Worm (Caenorhabditis elegans) whole organism, L2 larva: ENCODE data around the gene tba-9.

Experiments used
- ZK546.5 ChIP-seq: sonication (generic microtip); optimal IDR thresholded peaks from 2 replicates; lab custom pipeline; 2017; ENCODE audit warnings: missing biosample characterization, missing genetic modification characterization
- aly-2 ChIP-seq: fragments of 150-350 bp; optimal IDR thresholded peaks from 2 replicates; lab custom pipeline; 2014; ENCODE audit warnings: missing biosample characterization, missing genetic modification characterization
- ama-1 ChIP-seq: fragments of 150-350 bp; optimal IDR thresholded peaks from 2 replicates; lab custom pipeline; 2018; ENCODE audit warnings: inconsistent platforms
- ceh-16 ChIP-seq: fragments of 150-350 bp; optimal IDR thresholded peaks from 2 replicates; lab custom pipeline; 2014; ENCODE audit warnings: missing biosample characterization, missing genetic modification characterization
- egl-27 ChIP-seq: sonication (generic microtip); optimal IDR thresholded peaks from 3 replicates; lab custom pipeline; 2017; ENCODE audit warnings: missing biosample characterization, missing genetic modification reagents, missing genetic modification characterization
- lin-11 ChIP-seq: fragments of 150-350 bp; sonication (generic microtip); optimal IDR thresholded peaks from 2 replicates; lab custom pipeline; 2014; ENCODE audit warnings: missing biosample characterization, missing genetic modification characterization, inconsistent platforms, mixed read lengths
- lin-39 ChIP-seq: fragments of 150-350 bp; optimal IDR thresholded peaks from 2 replicates; lab custom pipeline; 2014; ENCODE audit warnings: missing biosample characterization, missing genetic modification reagents, missing genetic modification characterization
- lsy-2 ChIP-seq, 2 experiments: fragments of 150-350 bp in 1 of 2; sonication (generic microtip) in 1 of 2; optimal IDR thresholded peaks; 2 replicates each; lab custom pipeline; 2014 to 2017; ENCODE audit warnings: missing biosample characterization in 2 of 2, missing genetic modification characterization in 2 of 2
- nhr-10 ChIP-seq: sonication (generic microtip); optimal IDR thresholded peaks from 2 replicates; lab custom pipeline; 2017; ENCODE audit warnings: missing biosample characterization, missing genetic modification characterization
- nhr-11 ChIP-seq: fragments of 150-350 bp; optimal IDR thresholded peaks from 2 replicates; lab custom pipeline; 2014; ENCODE audit warnings: missing biosample characterization, missing genetic modification characterization
- nhr-12 ChIP-seq: fragments of 150-350 bp; optimal IDR thresholded peaks from 2 replicates; lab custom pipeline; 2014; ENCODE audit warnings: missing biosample characterization, missing genetic modification characterization
- skn-1 ChIP-seq: sonication (generic microtip); optimal IDR thresholded peaks from 2 replicates; lab custom pipeline; 2017; ENCODE audit warnings: missing biosample characterization, missing genetic modification characterization

- TF ChIP-seq lin-39 (tag; lab: Kevin White, UChicago) (no peak), egl-27 (no peak), lin-11 (tag; lab: Kevin White, UChicago) (no peak), skn-1 (tag; lab: Kevin White, UChicago) (no peak), nhr-11 (tag; lab: Kevin White, UChicago) (no peak), ama-1 (lab: Kevin White, UChicago) (no peak), ceh-16 (tag; lab: Kevin White, UChicago) (no peak), nhr-10 (tag; lab: Kevin White, UChicago) (no peak), aly-2 (tag; lab: Kevin White, UChicago) (no peak), nhr-12 (tag; lab: Kevin White, UChicago) (no peak), ZK546.5 (tag; lab: Kevin White, UChicago) (no peak), lsy-2 (tag; optimal IDR thresholded peaks at IDR 0.05; lab: Kevin White, UChicago) (no peak)
These were observed 45.2 kb downstream of the tba-9 start for ce11 chrX:3297812-3298211.
